Worm (Caenorhabditis elegans) whole organism, young adult: ENCODE measurements around the gene fbxa-224.

Source experiments
- B0261.1 ChIP-seq: sonication (generic microtip); optimal IDR thresholded peaks from 2 replicates; lab custom pipeline; 2016; ENCODE audit warnings: mild to moderate bottlenecking, missing genetic modification characterization, moderate library complexity, missing compliant biosample characterization
- C06A6.2 ChIP-seq: fragments of 200-800 bp; sonication (Bioruptor generic); conservative IDR thresholded peaks from 2 replicates; pipeline ENCODE4 v1.3.6; 2022; ENCODE audit warnings: missing genetic modification characterization, missing compliant biosample characterization
- C17E4.6 ChIP-seq: fragments of 200-800 bp; sonication (Bioruptor generic); IDR thresholded peaks from 2 replicates; pipeline ENCODE4 v1.3.6; 2022; ENCODE audit warnings: missing genetic modification reagents, missing genetic modification characterization, missing compliant biosample characterization
- D2030.7 ChIP-seq: fragments of 200-800 bp; sonication (Bioruptor generic); IDR thresholded peaks from 2 replicates; pipeline ENCODE4 v1.3.6; 2022; ENCODE audit warnings: missing genetic modification reagents, missing genetic modification characterization, missing compliant biosample characterization
- F22D6.2 ChIP-seq: sonication (generic microtip); optimal IDR thresholded peaks from 2 replicates; lab custom pipeline; 2016; ENCODE audit warnings: mild to moderate bottlenecking, missing genetic modification characterization, missing compliant biosample characterization
- F23B12.7 ChIP-seq: sonication (generic microtip); optimal IDR thresholded peaks from 2 replicates; lab custom pipeline; 2017; ENCODE audit warnings: missing genetic modification characterization, mild to moderate bottlenecking, missing compliant biosample characterization, antibody characterized with exemption, moderate library complexity; ENCODE audit not compliant: insufficient read depth
- F37B4.10 ChIP-seq: fragments of 200-800 bp; sonication (Bioruptor generic); IDR thresholded peaks from 2 replicates; pipeline ENCODE4 v1.3.6; 2022; ENCODE audit warnings: missing genetic modification characterization, missing compliant biosample characterization
- F57A8.1 ChIP-seq: fragments of 200-800 bp; sonication (Bioruptor generic); optimal IDR thresholded peaks from 2 replicates; lab custom pipeline; 2018; ENCODE audit warnings: mild to moderate bottlenecking, missing genetic modification characterization, moderate library complexity, missing compliant biosample characterization
- K12H6.12 ChIP-seq: fragments of 200-800 bp; sonication (Bioruptor generic); optimal IDR thresholded peaks from 2 replicates; lab custom pipeline; 2018; ENCODE audit warnings: mild to moderate bottlenecking, missing genetic modification characterization, missing compliant biosample characterization
- Y53G8AR.9 ChIP-seq: fragments of 200-800 bp; sonication (Bioruptor generic); conservative IDR thresholded peaks from 2 replicates; pipeline ENCODE4 v1.3.6; 2022; ENCODE audit warnings: missing genetic modification reagents, missing genetic modification characterization, missing compliant biosample characterization
- ZK185.1 ChIP-seq: sonication (generic microtip); optimal IDR thresholded peaks from 2 replicates; lab custom pipeline; 2016; ENCODE audit warnings: mild to moderate bottlenecking, missing genetic modification characterization, missing compliant biosample characterization; ENCODE audit not compliant: poor library complexity, severe bottlenecking
- ama-1 ChIP-seq, 3 experiments: fragments of 150-350 bp in 1 of 3; sonication (generic microtip) in 2 of 3; optimal IDR thresholded peaks; 2 replicates each; lab custom pipeline; 2014 to 2018; ENCODE audit warnings: missing biosample characterization in 2 of 3, missing genetic modification characterization in 2 of 3, missing genetic modification reagents in 2 of 3
- aptf-3 ChIP-seq: fragments of 200-800 bp; sonication (Bioruptor generic); IDR thresholded peaks from 2 replicates; pipeline ENCODE4 v1.3.6; 2022; ENCODE audit warnings: missing genetic modification characterization, missing compliant biosample characterization
- atf-7 ChIP-seq: sonication (generic microtip); optimal IDR thresholded peaks from 2 replicates; lab custom pipeline; 2017; ENCODE audit warnings: mild to moderate bottlenecking, missing genetic modification characterization, missing compliant biosample characterization
- attf-5 ChIP-seq: fragments of 200-800 bp; sonication (Bioruptor generic); optimal IDR thresholded peaks from 2 replicates; lab custom pipeline; 2018; ENCODE audit warnings: mild to moderate bottlenecking, missing genetic modification characterization, missing compliant biosample characterization
- attf-6 ChIP-seq: fragments of 200-800 bp; sonication (Bioruptor generic); IDR thresholded peaks from 2 replicates; pipeline ENCODE4 v1.3.6; 2022; ENCODE audit warnings: missing genetic modification reagents, missing genetic modification characterization, missing compliant biosample characterization
- cebp-1 ChIP-seq, 2 experiments: fragments of 200-800 bp in 1 of 2; sonication (Bioruptor generic) in 1 of 2; sonication (generic microtip) in 1 of 2; IDR thresholded peaks in 1 of 2; optimal IDR thresholded peaks in 1 of 2; 2 replicates each; pipeline versions ENCODE4 v1.3.6 to Lab custom; 2017 to 2022; ENCODE audit warnings: missing compliant biosample characterization in 2 of 2, missing genetic modification characterization in 2 of 2, mild to moderate bottlenecking in 1 of 2, missing genetic modification reagents in 1 of 2, moderate library complexity in 1 of 2
- ceh-40 ChIP-seq: fragments of 200-800 bp; sonication (Bioruptor generic); IDR thresholded peaks from 2 replicates; pipeline ENCODE4 v1.3.6; 2022; ENCODE audit warnings: missing genetic modification characterization, missing compliant biosample characterization
- ceh-58 ChIP-seq: fragments of 200-800 bp; sonication (Bioruptor generic); IDR thresholded peaks from 2 replicates; pipeline ENCODE4 v1.3.6; 2022; ENCODE audit warnings: missing genetic modification characterization, missing compliant biosample characterization
- chd-7 ChIP-seq: sonication (generic microtip); optimal IDR thresholded peaks from 2 replicates; lab custom pipeline; 2016; ENCODE audit warnings: mild to moderate bottlenecking, missing genetic modification characterization, moderate library complexity, missing compliant biosample characterization
- efl-1 ChIP-seq: fragments of 150-350 bp; optimal IDR thresholded peaks from 2 replicates; lab custom pipeline; 2014; ENCODE audit warnings: missing biosample characterization, missing genetic modification reagents, missing genetic modification characterization
- egl-44 ChIP-seq: fragments of 200-800 bp; sonication (Bioruptor generic); IDR thresholded peaks from 2 replicates; pipeline ENCODE4 v1.3.6; 2022; ENCODE audit warnings: missing genetic modification reagents, missing genetic modification characterization, missing compliant biosample characterization
- ets-4 ChIP-seq: fragments of 200-800 bp; sonication (Bioruptor generic); optimal IDR thresholded peaks from 2 replicates; lab custom pipeline; 2018; ENCODE audit warnings: mild to moderate bottlenecking, missing genetic modification characterization, missing compliant biosample characterization
- fkh-3 ChIP-seq: sonication (generic microtip); optimal IDR thresholded peaks from 2 replicates; lab custom pipeline; 2016; ENCODE audit warnings: mild to moderate bottlenecking, missing genetic modification characterization, missing compliant biosample characterization
- hlh-12 ChIP-seq: sonication (generic microtip); optimal IDR thresholded peaks from 2 replicates; lab custom pipeline; 2016; ENCODE audit warnings: missing genetic modification characterization, missing compliant biosample characterization
- hsf-1 ChIP-seq: fragments of 200-800 bp; sonication (Bioruptor generic); IDR thresholded peaks from 2 replicates; pipeline ENCODE4 v1.3.6; 2022; ENCODE audit warnings: missing genetic modification reagents, missing genetic modification characterization, missing compliant biosample characterization
- let-526 ChIP-seq: fragments of 200-800 bp; sonication (Bioruptor generic); IDR thresholded peaks from 2 replicates; pipeline ENCODE4 v1.3.6; 2022; ENCODE audit warnings: missing genetic modification reagents, missing genetic modification characterization, missing compliant biosample characterization
- let-607 ChIP-seq, 2 experiments: fragments of 200-800 bp in 1 of 2; sonication (Bioruptor generic) in 1 of 2; sonication (generic microtip) in 1 of 2; optimal IDR thresholded peaks; 2 replicates each; lab custom pipeline; 2016 to 2018; ENCODE audit warnings: mild to moderate bottlenecking in 2 of 2, missing compliant biosample characterization in 2 of 2, missing genetic modification characterization in 2 of 2, moderate library complexity in 2 of 2, missing genotype in 1 of 2
- lin-40 ChIP-seq: sonication (generic microtip); optimal IDR thresholded peaks from 2 replicates; lab custom pipeline; 2016; ENCODE audit warnings: missing genetic modification characterization, mild to moderate bottlenecking, missing compliant biosample characterization, missing genotype, missing genetic modification reagents
- lin-54 ChIP-seq: fragments of 200-800 bp; sonication (Bioruptor generic); optimal IDR thresholded peaks from 2 replicates; lab custom pipeline; 2018; ENCODE audit warnings: mild to moderate bottlenecking, missing genetic modification characterization, missing compliant biosample characterization
- madf-3 ChIP-seq: fragments of 200-800 bp; sonication (Bioruptor generic); IDR thresholded peaks from 2 replicates; pipeline ENCODE4 v1.3.6; 2022; ENCODE audit warnings: missing genetic modification reagents, missing genetic modification characterization, missing compliant biosample characterization
- madf-8 ChIP-seq: fragments of 200-800 bp; sonication (Bioruptor generic); conservative IDR thresholded peaks from 2 replicates; pipeline ENCODE4 v1.3.6; 2022; ENCODE audit warnings: missing genetic modification reagents, missing genetic modification characterization, missing compliant biosample characterization
- mel-28 ChIP-seq: sonication (generic microtip); optimal IDR thresholded peaks from 2 replicates; lab custom pipeline; 2016; ENCODE audit warnings: borderline replicate concordance, mild to moderate bottlenecking, missing genetic modification characterization, missing compliant biosample characterization
- nfya-1 ChIP-seq: sonication (generic microtip); optimal IDR thresholded peaks from 2 replicates; lab custom pipeline; 2017; ENCODE audit warnings: antibody characterized with exemption, missing compliant biosample characterization, missing genetic modification characterization, borderline replicate concordance; ENCODE audit not compliant: insufficient read depth
- nfya-2 ChIP-seq: fragments of 200-800 bp; sonication (Bioruptor generic); IDR thresholded peaks from 2 replicates; pipeline ENCODE4 v1.3.6; 2022; ENCODE audit warnings: missing genetic modification reagents, missing genetic modification characterization, missing compliant biosample characterization
- nfyb-1 ChIP-seq: fragments of 200-800 bp; sonication (Bioruptor generic); IDR thresholded peaks from 2 replicates; pipeline ENCODE4 v1.3.6; 2022; ENCODE audit warnings: missing genetic modification reagents, missing genetic modification characterization, missing compliant biosample characterization
- nhr-80 ChIP-seq: sonication (generic microtip); optimal IDR thresholded peaks from 2 replicates; lab custom pipeline; 2016; ENCODE audit warnings: missing genetic modification characterization, missing compliant biosample characterization
- pbrm-1 ChIP-seq: fragments of 200-800 bp; sonication (Bioruptor generic); IDR thresholded peaks from 2 replicates; pipeline ENCODE4 v1.3.6; 2022; ENCODE audit warnings: missing genetic modification reagents, missing genetic modification characterization, missing compliant biosample characterization
- repo-1 ChIP-seq: sonication (generic microtip); optimal IDR thresholded peaks from 2 replicates; lab custom pipeline; 2017; ENCODE audit warnings: mild to moderate bottlenecking, missing genetic modification characterization, missing compliant biosample characterization
- somi-1 ChIP-seq: fragments of 200-800 bp; sonication (Bioruptor generic); optimal IDR thresholded peaks from 2 replicates; lab custom pipeline; 2018; ENCODE audit warnings: mild to moderate bottlenecking, missing genetic modification characterization, missing compliant biosample characterization
- tlf-1 ChIP-seq: fragments of 200-800 bp; sonication (Bioruptor generic); optimal IDR thresholded peaks from 2 replicates; lab custom pipeline; 2018; ENCODE audit warnings: mild to moderate bottlenecking, missing genetic modification characterization, missing compliant biosample characterization
- ztf-18 ChIP-seq: sonication (generic microtip); optimal IDR thresholded peaks from 2 replicates; lab custom pipeline; 2016; ENCODE audit warnings: missing genotype, mild to moderate bottlenecking, missing genetic modification characterization, missing compliant biosample characterization
- ztf-22 ChIP-seq: fragments of 200-800 bp; sonication (Bioruptor generic); optimal IDR thresholded peaks from 2 replicates; lab custom pipeline; 2018; ENCODE audit warnings: mild to moderate bottlenecking, missing genetic modification characterization, moderate library complexity, missing compliant biosample characterization
- ztf-3 ChIP-seq: fragments of 200-800 bp; sonication (Bioruptor generic); optimal IDR thresholded peaks from 2 replicates; lab custom pipeline; 2018; ENCODE audit warnings: mild to moderate bottlenecking, missing genetic modification characterization, missing compliant biosample characterization

The fbxa-224 gene

ce11 chrII:7529078-7529683 is 18.8 kb downstream of the fbxa-224 start, which contains the start of gene ZK1290.5 (continued):
- TF ChIP-seq K12H6.12 (tag; lab: Kevin White, UChicago) (peak; percentile 86), attf-5 (GFP tag; lab: Kevin White, UChicago) (peak; percentile 74), F23B12.7 (tag; lab: Kevin White, UChicago) (peak; percentile 6), lin-54 (GFP tag; lab: Kevin White, UChicago) (peak; percentile 60), cebp-1 (GFP tag; IDR thresholded peaks at IDR 0.05; lab: Robert Waterston, UW) (no peak), cebp-1 (tag; optimal IDR thresholded peaks at IDR 0.05; lab: Kevin White, UChicago) (peak; percentile 79), let-526 (GFP tag; lab: Robert Waterston, UW) (peak; percentile 83; the same call in 1 of the 2 replicates), fkh-3 (tag; lab: Kevin White, UChicago) (no peak), nhr-80 (tag; lab: Kevin White, UChicago) (peak; percentile 77), ztf-3 (peak; percentile 63), ZK185.1 (tag; lab: Kevin White, UChicago) (peak; percentile 28), ama-1 (optimal IDR thresholded peaks at IDR 0.05; lab: Kevin White, UChicago) (no peak), ama-1 (GFP tag; optimal IDR thresholded peaks at IDR 0.05; lab: Kevin White, UChicago) (no peak), ztf-18 (peak; percentile 19), ztf-22 (GFP tag; lab: Kevin White, UChicago) (peak; percentile 85), repo-1 (peak; percentile 72), hlh-12 (tag; lab: Kevin White, UChicago) (no peak), mel-28 (tag; lab: Kevin White, UChicago) (no peak)

ce11 chrII:7528210-7528609 is 19.7 kb downstream of the fbxa-224 start:
- 0 out of 2 replicates have a peak, but pooled peaks have one; percentile 37 for TF ChIP-seq nfyb-1 (GFP tag; lab: Robert Waterston, UW)
- TF ChIP-seq efl-1: no peak
- TF ChIP-seq madf-3 (GFP tag; lab: Robert Waterston, UW): no peak
- no peak for TF ChIP-seq C17E4.6 (GFP tag; lab: Robert Waterston, UW)
- TF ChIP-seq egl-44 (GFP tag; lab: Robert Waterston, UW): peak; percentile 46; the same call in 1 of the 2 replicates
- TF ChIP-seq attf-6 (GFP tag; lab: Robert Waterston, UW): no peak
- TF ChIP-seq D2030.7 (GFP tag; lab: Robert Waterston, UW): no peak
- TF ChIP-seq C06A6.2 (GFP tag; lab: Robert Waterston, UW): peak; percentile 69; the same call in 1 of the 2 replicates
- TF ChIP-seq nhr-80 (tag; lab: Kevin White, UChicago): peak; percentile 67
- TF ChIP-seq ceh-40: 0 out of 2 replicates have a peak, but pooled peaks have one; percentile 32
- no peak for TF ChIP-seq madf-8 (GFP tag; lab: Robert Waterston, UW)
- TF ChIP-seq nfya-1 (tag; lab: Kevin White, UChicago): no peak
- 0 out of 2 replicates have a peak, but pooled peaks have one; percentile 41 for TF ChIP-seq F37B4.10 (GFP tag; lab: Robert Waterston, UW)
- TF ChIP-seq pbrm-1 (GFP tag; lab: Robert Waterston, UW): 0 out of 2 replicates have a peak, but pooled peaks have one; percentile 23
- TF ChIP-seq B0261.1: no peak
- TF ChIP-seq nfya-2 (GFP tag; lab: Robert Waterston, UW): no peak
- TF ChIP-seq Y53G8AR.9 (GFP tag; lab: Robert Waterston, UW): 0 out of 2 replicates have a peak, but pooled peaks have one; percentile 30
- no peak for TF ChIP-seq aptf-3 (GFP tag; lab: Robert Waterston, UW)
- peak in 1 of 2 experiments; percentile 62 for TF ChIP-seq let-607 (tag; optimal IDR thresholded peaks at IDR 0.05; lab: Kevin White, UChicago)
- 0 out of 2 replicates have a peak, but pooled peaks have one; percentile 44 for TF ChIP-seq hsf-1 (GFP tag; lab: Robert Waterston, UW)
- peak; percentile 20 for TF ChIP-seq somi-1 (GFP tag; lab: Kevin White, UChicago)
- no peak for TF ChIP-seq lin-40
- TF ChIP-seq F57A8.1: no peak
- TF ChIP-seq tlf-1 (GFP tag; lab: Kevin White, UChicago): peak; percentile 61
- TF ChIP-seq attf-5 (GFP tag; lab: Kevin White, UChicago): peak; percentile 46
- TF ChIP-seq ztf-22 (GFP tag; lab: Kevin White, UChicago): peak; percentile 28
- TF ChIP-seq F22D6.2 (tag; lab: Kevin White, UChicago): peak; percentile 3
- TF ChIP-seq ets-4: peak; percentile 75
- TF ChIP-seq ZK185.1 (tag; lab: Kevin White, UChicago): peak; percentile 25
- TF ChIP-seq chd-7 (tag; lab: Kevin White, UChicago): peak; percentile 72
- TF ChIP-seq ceh-58 (GFP tag; lab: Robert Waterston, UW): no peak
- peak; percentile 88 for TF ChIP-seq atf-7 (tag; lab: Kevin White, UChicago)
